Fruit fly (Drosophila melanogaster) whole organism, prepupa: ENCODE measurements around the gene Smr.

Experiments
- Blimp-1 ChIP-seq: fragments of 200-800 bp; sonication (Bioruptor generic); optimal IDR thresholded peaks from 3 replicates; lab custom pipeline; 2017; ENCODE audit warnings: missing biosample characterization, missing genetic modification characterization, mild to moderate bottlenecking, moderate library complexity, missing genetic modification reagents
- CG10631 ChIP-seq: fragments of 200-800 bp; sonication (Bioruptor generic); optimal IDR thresholded peaks from 2 replicates; lab custom pipeline; 2016; ENCODE audit warnings: missing biosample characterization, missing genetic modification characterization
- CG11762 ChIP-seq: fragments of 200-800 bp; sonication (Bioruptor generic); optimal IDR thresholded peaks from 3 replicates; lab custom pipeline; 2016; ENCODE audit warnings: missing biosample characterization, missing genetic modification characterization; ENCODE audit not compliant: insufficient read depth
- CG15336 ChIP-seq: fragments of 200-800 bp; sonication (Bioruptor generic); IDR thresholded peaks from 2 replicates; pipeline ENCODE4 v1.3.6; 2022; ENCODE audit warnings: missing biosample characterization, missing genetic modification characterization
- CG16779 ChIP-seq: fragments of 200-800 bp; sonication (Bioruptor generic); optimal IDR thresholded peaks from 3 replicates; lab custom pipeline; 2017; ENCODE audit warnings: missing biosample characterization, mild to moderate bottlenecking, missing genetic modification characterization
- CG3032 ChIP-seq: fragments of 200-800 bp; optimal IDR thresholded peaks from 2 replicates; lab custom pipeline; 2019; ENCODE audit warnings: missing biosample characterization, mild to moderate bottlenecking, missing genetic modification characterization, moderate library complexity
- CG31627 ChIP-seq: fragments of 200-800 bp; sonication (Bioruptor generic); optimal IDR thresholded peaks from 3 replicates; lab custom pipeline; 2016; ENCODE audit warnings: missing biosample characterization, missing genetic modification characterization
- CG32006 ChIP-seq: fragments of 200-800 bp; sonication (Bioruptor generic); optimal IDR thresholded peaks from 3 replicates; lab custom pipeline; 2017; ENCODE audit warnings: missing biosample characterization, mild to moderate bottlenecking, missing genetic modification characterization
- CG34406 ChIP-seq: fragments of 200-800 bp; sonication (Bioruptor generic); optimal IDR thresholded peaks from 3 replicates; lab custom pipeline; 2016; ENCODE audit warnings: missing biosample characterization, missing genetic modification characterization
- CG3919 ChIP-seq: fragments of 200-800 bp; sonication (Bioruptor generic); optimal IDR thresholded peaks from 3 replicates; lab custom pipeline; 2016; ENCODE audit warnings: missing biosample characterization, missing genetic modification characterization
- CG4318 ChIP-seq: fragments of 200-800 bp; sonication (Bioruptor generic); optimal IDR thresholded peaks from 3 replicates; lab custom pipeline; 2017; ENCODE audit warnings: missing biosample characterization, mild to moderate bottlenecking, missing genetic modification characterization
- CG6792 ChIP-seq: fragments of 200-800 bp; sonication (Bioruptor generic); optimal IDR thresholded peaks from 3 replicates; lab custom pipeline; 2016; ENCODE audit warnings: missing biosample characterization, missing genetic modification characterization
- CG6808 ChIP-seq: fragments of 200-800 bp; sonication (Bioruptor generic); optimal IDR thresholded peaks from 3 replicates; lab custom pipeline; 2017; ENCODE audit warnings: missing biosample characterization, missing genetic modification characterization, mild to moderate bottlenecking, moderate library complexity, missing genetic modification reagents
- CG6854 ChIP-seq: fragments of 200-800 bp; sonication (Bioruptor generic); optimal IDR thresholded peaks from 2 replicates; lab custom pipeline; 2017; ENCODE audit warnings: missing biosample characterization, mild to moderate bottlenecking, missing genetic modification characterization
- CG7368 ChIP-seq: fragments of 200-800 bp; sonication (Bioruptor generic); optimal IDR thresholded peaks from 3 replicates; lab custom pipeline; 2016; ENCODE audit warnings: missing biosample characterization, missing genetic modification characterization
- CG8319 ChIP-seq: fragments of 200-800 bp; sonication (Bioruptor generic); optimal IDR thresholded peaks from 3 replicates; lab custom pipeline; 2016; ENCODE audit warnings: missing biosample characterization, missing genetic modification characterization
- CG8632 ChIP-seq: fragments of 200-800 bp; sonication (Bioruptor generic); optimal IDR thresholded peaks from 3 replicates; lab custom pipeline; 2016; ENCODE audit warnings: missing biosample characterization, missing genetic modification characterization
- CG9139 ChIP-seq: fragments of 200-800 bp; sonication (Bioruptor generic); optimal IDR thresholded peaks from 3 replicates; lab custom pipeline; 2017; ENCODE audit warnings: missing biosample characterization, mild to moderate bottlenecking, missing genetic modification characterization
- Eip75B ChIP-seq: fragments of 200-800 bp; sonication (Bioruptor generic); optimal IDR thresholded peaks from 3 replicates; lab custom pipeline; 2016; ENCODE audit warnings: missing biosample characterization, missing genetic modification characterization
- Eip93F ChIP-seq: fragments of 200-800 bp; sonication (Bioruptor generic); optimal IDR thresholded peaks from 2 replicates; lab custom pipeline; 2016; ENCODE audit warnings: missing biosample characterization, mild to moderate bottlenecking, missing genetic modification characterization
- Ets21C ChIP-seq: fragments of 200-800 bp; sonication (Bioruptor generic); optimal IDR thresholded peaks from 3 replicates; lab custom pipeline; 2016; ENCODE audit warnings: missing biosample characterization, missing genetic modification characterization
- Ets96B ChIP-seq: fragments of 200-800 bp; optimal IDR thresholded peaks from 2 replicates; lab custom pipeline; 2019; ENCODE audit warnings: missing biosample characterization, mild to moderate bottlenecking, missing genetic modification characterization, moderate library complexity
- Hr38 ChIP-seq: sonication (Bioruptor generic); optimal IDR thresholded peaks from 2 replicates; lab custom pipeline; 2016; ENCODE audit warnings: missing biosample characterization, missing genetic modification characterization
- Met ChIP-seq: fragments of 200-800 bp; sonication (Bioruptor generic); optimal IDR thresholded peaks from 3 replicates; lab custom pipeline; 2016; ENCODE audit warnings: missing biosample characterization, missing genetic modification characterization
- OdsH ChIP-seq: fragments of 200-800 bp; sonication (Bioruptor generic); optimal IDR thresholded peaks from 3 replicates; lab custom pipeline; 2016; ENCODE audit warnings: missing biosample characterization, missing genetic modification characterization
- Smox ChIP-seq: fragments of 200-800 bp; sonication (Bioruptor generic); optimal IDR thresholded peaks from 3 replicates; lab custom pipeline; 2016; ENCODE audit warnings: missing biosample characterization, missing genetic modification characterization
- Sox102F ChIP-seq: fragments of 200-800 bp; sonication (Bioruptor generic); optimal IDR thresholded peaks from 2 replicates; lab custom pipeline; 2016; ENCODE audit warnings: missing biosample characterization, mild to moderate bottlenecking, missing genetic modification characterization
- Sox14 ChIP-seq: fragments of 200-800 bp; sonication (Bioruptor generic); optimal IDR thresholded peaks from 3 replicates; lab custom pipeline; 2016; ENCODE audit warnings: missing biosample characterization, missing genetic modification characterization
- achi ChIP-seq: fragments of 200-800 bp; sonication (Bioruptor generic); optimal IDR thresholded peaks from 3 replicates; lab custom pipeline; 2016; ENCODE audit warnings: missing biosample characterization, missing genetic modification characterization
- acj6 ChIP-seq: fragments of 200-800 bp; sonication (Bioruptor generic); optimal IDR thresholded peaks from 3 replicates; lab custom pipeline; 2016; ENCODE audit warnings: missing biosample characterization, missing genetic modification characterization
- cyc ChIP-seq: fragments of 200-800 bp; sonication (Bioruptor generic); optimal IDR thresholded peaks from 3 replicates; lab custom pipeline; 2016; ENCODE audit warnings: missing biosample characterization, missing genetic modification characterization
- dac ChIP-seq: fragments of 200-800 bp; sonication (Bioruptor generic); optimal IDR thresholded peaks from 2 replicates; lab custom pipeline; 2017; ENCODE audit warnings: missing biosample characterization, mild to moderate bottlenecking, missing genetic modification characterization
- dsx ChIP-seq: fragments of 200-800 bp; optimal IDR thresholded peaks from 3 replicates; lab custom pipeline; 2019; ENCODE audit warnings: missing biosample characterization, mild to moderate bottlenecking, missing genetic modification characterization, moderate library complexity; ENCODE audit not compliant: poor library complexity, severe bottlenecking
- eg ChIP-seq: fragments of 200-800 bp; sonication (Bioruptor generic); IDR thresholded peaks from 3 replicates; pipeline ENCODE4 v1.3.6; 2022; ENCODE audit warnings: missing biosample characterization, missing genetic modification characterization
- esn ChIP-seq: fragments of 200-800 bp; sonication (Bioruptor generic); optimal IDR thresholded peaks from 2 replicates; lab custom pipeline; 2016; ENCODE audit warnings: missing biosample characterization, mild to moderate bottlenecking, missing genetic modification characterization, moderate library complexity
- fd59A ChIP-seq: fragments of 200-800 bp; sonication (Bioruptor generic); optimal IDR thresholded peaks from 2 replicates; lab custom pipeline; 2017; ENCODE audit warnings: missing biosample characterization, mild to moderate bottlenecking, missing genetic modification characterization, missing genetic modification reagents
- fd85E ChIP-seq: fragments of 200-800 bp; sonication (Bioruptor generic); optimal IDR thresholded peaks from 3 replicates; lab custom pipeline; 2016; ENCODE audit warnings: missing biosample characterization, missing genetic modification characterization
- fkh ChIP-seq: fragments of 200-800 bp; sonication (Bioruptor generic); optimal IDR thresholded peaks from 3 replicates; lab custom pipeline; 2017; ENCODE audit warnings: missing biosample characterization, mild to moderate bottlenecking, missing genetic modification characterization, moderate library complexity
- lz ChIP-seq: fragments of 200-800 bp; sonication (Bioruptor generic); optimal IDR thresholded peaks from 3 replicates; lab custom pipeline; 2016; ENCODE audit warnings: missing biosample characterization, missing genetic modification characterization
- net ChIP-seq: fragments of 200-800 bp; sonication (Bioruptor generic); optimal IDR thresholded peaks from 3 replicates; lab custom pipeline; 2016; ENCODE audit warnings: missing biosample characterization, missing genetic modification characterization
- pdm3 ChIP-seq: fragments of 200-800 bp; sonication (Bioruptor generic); optimal IDR thresholded peaks from 3 replicates; lab custom pipeline; 2016; ENCODE audit warnings: missing biosample characterization, missing genetic modification characterization
- salr ChIP-seq, 2 experiments: fragments of 200-800 bp; sonication (Bioruptor generic); optimal IDR thresholded peaks; 3 replicates each; lab custom pipeline; 2016 to 2018; ENCODE audit warnings: missing biosample characterization in 2 of 2, missing genetic modification characterization in 2 of 2, mild to moderate bottlenecking in 1 of 2
- spab ChIP-seq: fragments of 200-800 bp; sonication (Bioruptor generic); optimal IDR thresholded peaks from 2 replicates; lab custom pipeline; 2017; ENCODE audit warnings: missing biosample characterization, mild to moderate bottlenecking, missing genetic modification characterization, missing genetic modification reagents
- svp ChIP-seq: fragments of 200-800 bp; sonication (Bioruptor generic); peaks from one replicate; lab custom pipeline; 2016; ENCODE audit warnings: missing biosample characterization, missing genetic modification characterization
- topi ChIP-seq: fragments of 200-800 bp; sonication (Bioruptor generic); optimal IDR thresholded peaks from 3 replicates; lab custom pipeline; 2016; ENCODE audit warnings: missing biosample characterization, missing genetic modification characterization
- vri ChIP-seq: fragments of 200-800 bp; sonication (Bioruptor generic); optimal IDR thresholded peaks from 3 replicates; lab custom pipeline; 2016; ENCODE audit warnings: missing biosample characterization, mild to moderate bottlenecking, missing genetic modification characterization

Gene Smr

DNA sequence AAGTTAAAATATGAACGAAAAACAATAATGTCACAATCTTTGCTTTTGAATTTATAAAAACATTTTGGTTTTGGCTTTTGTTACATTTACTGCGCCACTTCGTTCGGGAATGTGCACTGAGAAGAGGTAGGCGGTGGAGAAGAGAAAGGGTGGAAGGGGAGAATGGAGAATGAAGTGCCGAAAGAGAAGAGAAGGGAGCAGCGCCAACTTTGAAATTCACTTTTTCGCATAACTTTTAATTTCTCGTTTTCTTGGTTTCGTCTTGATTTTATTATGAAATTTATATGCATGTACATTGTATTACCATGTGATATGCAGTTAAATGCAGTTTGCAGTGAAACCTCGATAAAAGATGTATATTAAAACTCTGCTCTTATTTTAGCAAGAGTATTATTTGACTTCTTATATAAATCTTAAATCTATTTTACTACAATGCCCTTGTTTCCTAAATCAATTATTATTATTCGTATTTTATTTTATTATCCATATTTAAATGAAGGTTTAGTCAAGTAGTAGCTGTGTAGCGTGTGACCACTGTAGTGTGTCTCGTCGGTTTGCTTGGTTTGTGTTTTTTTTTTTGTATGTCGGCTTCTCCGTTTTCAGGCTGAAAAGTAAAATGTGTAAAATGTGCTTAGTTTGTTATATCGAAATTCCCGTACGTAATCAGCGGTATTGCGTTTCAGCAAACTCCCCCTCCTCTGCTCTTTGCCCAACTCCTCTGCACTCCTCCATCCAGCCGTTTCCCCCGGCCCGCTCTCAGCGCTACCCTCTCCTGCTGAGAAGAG, 79.5 kb downstream of the Smr start (continued):
- no peak for TF ChIP-seq dac (GFP tag; lab: Kevin White, UChicago)
- peak; percentile 71 for TF ChIP-seq Met (GFP tag; lab: Kevin White, UChicago)
- peak; percentile 66 for TF ChIP-seq topi (GFP tag; lab: Kevin White, UChicago)
- TF ChIP-seq CG4318 (GFP tag; lab: Kevin White, UChicago): peak; percentile 33
- TF ChIP-seq CG6854 (GFP tag; lab: Kevin White, UChicago): no peak
- peak; percentile 75 for TF ChIP-seq esn (GFP tag; lab: Kevin White, UChicago)
- TF ChIP-seq acj6 (GFP tag; lab: Kevin White, UChicago): peak; percentile 68
- TF ChIP-seq CG16779 (tag; lab: Kevin White, UChicago): no peak
- peak; percentile 47 for TF ChIP-seq Sox102F
- peak; percentile 45 for TF ChIP-seq CG6792 (GFP tag; lab: Kevin White, UChicago)
- TF ChIP-seq CG7368 (GFP tag; lab: Kevin White, UChicago): peak; percentile 37
- TF ChIP-seq CG8632 (GFP tag; lab: Kevin White, UChicago): peak; percentile 69
- peak; percentile 35 for TF ChIP-seq CG11762
- TF ChIP-seq svp (GFP tag; lab: Kevin White, UChicago): peak; percentile 77
- TF ChIP-seq CG10631 (GFP tag; lab: Kevin White, UChicago): peak; percentile 75
- peak; percentile 36 for TF ChIP-seq spab
- peak; percentile 21 for TF ChIP-seq Eip75B (GFP tag; lab: Kevin White, UChicago)
- TF ChIP-seq CG34406 (GFP tag; lab: Kevin White, UChicago): peak; percentile 77

DNA sequence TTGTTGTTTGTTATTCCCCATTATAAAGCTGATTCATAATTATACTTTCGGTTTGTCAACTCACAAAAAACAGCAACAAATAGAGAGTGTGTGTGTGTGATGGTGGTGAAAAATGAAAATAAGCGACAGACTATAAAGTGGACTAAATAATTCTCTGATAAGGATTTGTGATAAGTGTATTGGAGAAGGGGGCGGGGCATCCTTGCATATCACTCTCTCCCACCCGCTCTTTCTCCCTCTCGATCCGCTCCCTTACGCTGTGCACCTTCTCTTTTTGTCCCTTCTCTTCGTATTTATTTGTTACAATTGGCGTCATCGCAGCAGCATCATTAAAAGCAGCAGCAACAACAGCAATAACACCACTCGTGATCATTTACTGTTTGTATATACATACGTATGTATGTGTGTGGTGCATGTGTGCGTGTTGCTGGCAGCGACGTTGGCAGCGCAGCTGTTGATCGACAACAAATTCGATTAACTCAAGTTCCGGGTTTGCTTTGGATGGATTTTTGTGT, 80.9 kb downstream of the Smr start:
- TF ChIP-seq CG6854 (GFP tag; lab: Kevin White, UChicago) (peak; percentile 6), Ets96B (tag; lab: Kevin White, UChicago) (no peak), fd59A (GFP tag; lab: Kevin White, UChicago) (no peak), CG9139 (GFP tag; lab: Kevin White, UChicago) (no peak), Sox14 (GFP tag; lab: Kevin White, UChicago) (no peak), CG3919 (GFP tag; lab: Kevin White, UChicago) (no peak), fd85E (GFP tag; lab: Kevin White, UChicago) (no peak), OdsH (GFP tag; lab: Kevin White, UChicago) (no peak), vri (GFP tag; lab: Kevin White, UChicago) (peak; percentile 70), CG15336 (GFP tag; lab: Robert Waterston, UW) (0 out of 2 replicates have a peak, but pooled peaks have one; percentile 25), Hr38 (GFP tag; lab: Kevin White, UChicago) (no peak), Sox102F (peak; percentile 36), CG3032 (tag; lab: Kevin White, UChicago) (no peak), CG32006 (GFP tag; lab: Kevin White, UChicago) (no peak), lz (peak; percentile 6), CG4318 (GFP tag; lab: Kevin White, UChicago) (no peak), CG8319 (GFP tag; lab: Kevin White, UChicago) (no peak), Blimp-1 (peak; percentile 51), Met (GFP tag; lab: Kevin White, UChicago) (peak; percentile 35), topi (GFP tag; lab: Kevin White, UChicago) (peak; percentile 30), Smox (peak; percentile 16), CG7368 (GFP tag; lab: Kevin White, UChicago) (no peak), cyc (GFP tag; lab: Kevin White, UChicago) (peak; percentile 36), eg (GFP tag; lab: Robert Waterston, UW) (no peak), CG8632 (GFP tag; lab: Kevin White, UChicago) (no peak), CG16779 (tag; lab: Kevin White, UChicago) (no peak), achi (GFP tag; lab: Kevin White, UChicago) (no peak), Ets21C (no peak), Eip93F (no peak), CG11762 (no peak), CG6792 (GFP tag; lab: Kevin White, UChicago) (peak; percentile 10), dsx (peak; percentile 34), spab (no peak), esn (GFP tag; lab: Kevin White, UChicago) (peak; percentile 50), salr (GFP tag; optimal IDR thresholded peaks at IDR 0.05; lab: Kevin White, UChicago) (no peak), pdm3 (GFP tag; lab: Kevin White, UChicago) (no peak), CG31627 (GFP tag; lab: Kevin White, UChicago) (peak; percentile 16), fkh (GFP tag; lab: Kevin White, UChicago) (peak; percentile 72), CG6808 (GFP tag; lab: Kevin White, UChicago) (no peak), net (GFP tag; lab: Kevin White, UChicago) (no peak)
